Worm (Caenorhabditis elegans): ENCODE results near the gene fbxb-52.

DNA sequence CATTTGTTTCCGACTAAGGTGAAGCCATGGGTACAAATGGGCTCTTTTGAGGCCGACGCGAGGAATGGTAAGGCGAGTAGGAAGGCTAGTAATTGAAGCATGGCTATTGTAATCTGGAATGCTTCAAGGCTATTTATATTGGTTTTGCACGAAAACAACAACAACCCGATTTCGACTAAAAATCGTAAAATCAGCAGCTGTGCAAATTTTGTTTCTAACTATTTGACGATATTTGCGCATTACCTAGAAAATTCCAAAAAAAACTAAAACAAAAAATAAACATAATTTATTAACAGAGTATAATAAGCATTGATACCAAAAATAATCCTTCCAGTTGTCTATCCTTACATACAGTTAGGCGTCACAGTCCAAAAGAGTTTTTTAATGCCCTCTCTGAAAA, 44.7 kb upstream of the fbxb-52 start, which contains the start of gene clec-20:
- TF ChIP-seq F13H6.1 (tag; optimal IDR thresholded peaks at IDR 0.05) (no peak), mdl-1 (tag; optimal IDR thresholded peaks at IDR 0.05) (no peak), egl-27 (tag; optimal IDR thresholded peaks at IDR 0.05) (no peak), ceh-82 (tag; optimal IDR thresholded peaks at IDR 0.05) (no peak), ztf-4 (tag; optimal IDR thresholded peaks at IDR 0.05) (no peak), aly-2 (tag; optimal IDR thresholded peaks at IDR 0.05) (no peak), nhr-237 (tag; optimal IDR thresholded peaks at IDR 0.05) (no peak), skn-1 (tag; optimal IDR thresholded peaks at IDR 0.05) (no peak), ama-1 (optimal IDR thresholded peaks at IDR 0.05) (no peak)

All from whole organism, L2 larva.